Fruit fly (Drosophila melanogaster) whole organism, embryonic: ENCODE measurements around the gene CG8907.

Source experiments
- Adf1 ChIP-seq: fragments of 200-800 bp; sonication (Bioruptor generic); IDR thresholded peaks from 2 replicates; pipeline ENCODE4 v1.3.6; 2022; ENCODE audit warnings: missing biosample characterization, missing genetic modification characterization
- Atf6 ChIP-seq: fragments of 200-800 bp; sonication (Bioruptor generic); IDR thresholded peaks from 2 replicates; pipeline ENCODE4 v1.3.6; 2022; ENCODE audit warnings: missing biosample characterization, missing genetic modification characterization
- CG10267 ChIP-seq: fragments of 200-800 bp; sonication (Bioruptor generic); optimal IDR thresholded peaks from 2 replicates; lab custom pipeline; 2018; ENCODE audit warnings: missing biosample characterization, mild to moderate bottlenecking, missing genetic modification characterization, moderate library complexity
- CG10462 ChIP-seq: fragments of 200-800 bp; sonication (Bioruptor generic); optimal IDR thresholded peaks from 2 replicates; lab custom pipeline; 2016; ENCODE audit warnings: missing biosample characterization, missing genetic modification characterization
- CG11456 ChIP-seq: fragments of 200-800 bp; sonication (Bioruptor generic); IDR thresholded peaks from 3 replicates; pipeline ENCODE4 v1.3.6; 2022; ENCODE audit warnings: missing biosample characterization, missing genetic modification characterization
- CG11695 ChIP-seq: fragments of 200-800 bp; sonication (Bioruptor generic); IDR thresholded peaks from 3 replicates; pipeline ENCODE4 v1.3.6; 2022; ENCODE audit warnings: missing biosample characterization, missing genetic modification characterization
- CG15269 ChIP-seq: fragments of 200-800 bp; sonication (Bioruptor generic); optimal IDR thresholded peaks from 2 replicates; lab custom pipeline; 2018; ENCODE audit warnings: missing biosample characterization, mild to moderate bottlenecking, missing genetic modification characterization, moderate library complexity
- CG17328 ChIP-seq: fragments of 200-800 bp; sonication (Bioruptor generic); IDR thresholded peaks from 2 replicates; pipeline ENCODE4 v1.3.6; 2022; ENCODE audit warnings: missing biosample characterization, missing genetic modification characterization
- CG2120 ChIP-seq: fragments of 200-800 bp; sonication (Bioruptor generic); optimal IDR thresholded peaks from 3 replicates; lab custom pipeline; 2016; ENCODE audit warnings: missing biosample characterization, missing genetic modification characterization
- CG32772 ChIP-seq: fragments of 200-800 bp; sonication (Bioruptor generic); IDR thresholded peaks from 2 replicates; pipeline ENCODE4 v1.3.6; 2022; ENCODE audit warnings: missing biosample characterization, missing genetic modification characterization
- CG6791 ChIP-seq: fragments of 200-800 bp; sonication (Bioruptor generic); IDR thresholded peaks from 3 replicates; pipeline ENCODE4 v1.3.6; 2022; ENCODE audit warnings: missing biosample characterization, missing genetic modification characterization; ENCODE audit not compliant: partially characterized antibody
- CG7786 ChIP-seq: fragments of 200-800 bp; sonication (Bioruptor generic); optimal IDR thresholded peaks from 2 replicates; lab custom pipeline; 2016; ENCODE audit warnings: missing biosample characterization, missing genetic modification characterization
- CG8290 ChIP-seq, 3 experiments: fragments of 200-800 bp; sonication (Bioruptor generic); optimal IDR thresholded peaks; 2 replicates each; lab custom pipeline; 2016 to 2019; ENCODE audit warnings: missing biosample characterization in 3 of 3, missing genetic modification characterization in 3 of 3, mild to moderate bottlenecking in 2 of 3, moderate library complexity in 1 of 3
- CrebB ChIP-seq: fragments of 200-800 bp; sonication (Bioruptor generic); optimal IDR thresholded peaks from 3 replicates; lab custom pipeline; 2018; ENCODE audit warnings: missing biosample characterization, mild to moderate bottlenecking, missing genetic modification characterization
- Doc3 ChIP-seq: fragments of 200-800 bp; sonication (Bioruptor generic); IDR thresholded peaks from 3 replicates; pipeline ENCODE4 v1.3.6; 2022; ENCODE audit warnings: missing biosample characterization, missing genetic modification characterization; ENCODE audit not compliant: partially characterized antibody
- E2f1 ChIP-seq: fragments of 200-800 bp; sonication (Bioruptor generic); IDR thresholded peaks from 2 replicates; pipeline ENCODE4 v1.3.6; 2022; ENCODE audit warnings: missing biosample characterization, missing genetic modification characterization
- HLH4C ChIP-seq: fragments of 200-800 bp; sonication (Bioruptor generic); IDR thresholded peaks from 3 replicates; pipeline ENCODE4 v1.3.6; 2022; ENCODE audit warnings: missing biosample characterization, missing genetic modification characterization; ENCODE audit not compliant: partially characterized antibody
- Hr78 ChIP-seq, 2 experiments: fragments of 200-800 bp in 1 of 2; fragments of >200 bp in 1 of 2; sonication (Bioruptor generic) in 1 of 2; optimal IDR thresholded peaks; 2 replicates each; lab custom pipeline; 2017 to 2019; ENCODE audit warnings: missing biosample characterization in 2 of 2, missing genetic modification characterization in 2 of 2, mild to moderate bottlenecking in 1 of 2, moderate library complexity in 1 of 2
- Hsf ChIP-seq: fragments of 200-800 bp; sonication (Bioruptor generic); optimal IDR thresholded peaks from 3 replicates; lab custom pipeline; 2016; ENCODE audit warnings: missing biosample characterization, missing genetic modification characterization
- Med ChIP-seq: fragments of 200-800 bp; sonication (Bioruptor generic); peaks from one replicate; lab custom pipeline; 2016; ENCODE audit warnings: missing biosample characterization, missing genetic modification characterization, mild to moderate bottlenecking, inconsistent platforms, moderate library complexity
- Sox100B ChIP-seq: fragments of 200-800 bp; sonication (Bioruptor generic); optimal IDR thresholded peaks from 3 replicates; lab custom pipeline; 2018; ENCODE audit warnings: missing biosample characterization, mild to moderate bottlenecking, missing genetic modification characterization
- Sry-δ ChIP-seq: fragments of 200-800 bp; sonication (Bioruptor generic); optimal IDR thresholded peaks from 2 replicates; lab custom pipeline; 2016; ENCODE audit warnings: missing biosample characterization, missing genetic modification characterization
- Trl ChIP-seq, 3 experiments: fragments of >200 bp in 2 of 3; fragments of 200-800 bp in 1 of 3; sonication (Bioruptor generic) in 1 of 3; optimal IDR thresholded peaks; 2 replicates in 1 of 3; 3 replicates in 2 of 3; lab custom pipeline; 2016 to 2017; ENCODE audit warnings: missing biosample characterization in 1 of 3, missing genetic modification characterization in 1 of 3
- ase ChIP-seq: fragments of 200-800 bp; sonication (Bioruptor generic); IDR thresholded peaks from 3 replicates; pipeline ENCODE4 v1.3.6; 2022; ENCODE audit warnings: missing biosample characterization, missing genetic modification characterization
- cato ChIP-seq: fragments of 200-800 bp; sonication (Bioruptor generic); optimal IDR thresholded peaks from 2 replicates; lab custom pipeline; 2016; ENCODE audit warnings: missing biosample characterization, missing genetic modification characterization, borderline replicate concordance
- cg ChIP-seq: fragments of 200-800 bp; sonication (Bioruptor generic); optimal IDR thresholded peaks from 3 replicates; lab custom pipeline; 2019; ENCODE audit warnings: missing biosample characterization, mild to moderate bottlenecking, missing genetic modification characterization, moderate library complexity
- chinmo ChIP-seq: fragments of 200-800 bp; sonication (Bioruptor generic); IDR thresholded peaks from 4 replicates; pipeline ENCODE4 v1.3.6; 2022; ENCODE audit warnings: missing biosample characterization, missing genetic modification characterization; ENCODE audit not compliant: partially characterized antibody
- cwo ChIP-seq: fragments of 200-800 bp; sonication (Bioruptor generic); optimal IDR thresholded peaks from 3 replicates; lab custom pipeline; 2017; ENCODE audit warnings: missing biosample characterization, missing genetic modification characterization, mild to moderate bottlenecking, moderate library complexity, missing genetic modification reagents
- da ChIP-seq: fragments of 200-800 bp; sonication (Bioruptor generic); optimal IDR thresholded peaks from 2 replicates; lab custom pipeline; 2016; ENCODE audit warnings: missing biosample characterization, missing genetic modification characterization
- danr ChIP-seq: fragments of 200-800 bp; sonication (Bioruptor generic); IDR thresholded peaks from 2 replicates; pipeline ENCODE4 v1.3.6; 2022; ENCODE audit warnings: missing biosample characterization, missing genetic modification characterization
- ewg ChIP-seq: fragments of 200-800 bp; sonication (Bioruptor generic); optimal IDR thresholded peaks from 3 replicates; lab custom pipeline; 2017; ENCODE audit warnings: mild to moderate bottlenecking, missing biosample characterization, missing genetic modification reagents, missing genetic modification characterization
- ftz-f1 ChIP-seq: fragments of 200-800 bp; sonication (Bioruptor generic); optimal IDR thresholded peaks from 2 replicates; lab custom pipeline; 2016; ENCODE audit warnings: missing biosample characterization, missing genetic modification characterization
- hbn ChIP-seq: fragments of 200-800 bp; sonication (Bioruptor generic); IDR thresholded peaks from 2 replicates; pipeline ENCODE4 v1.3.6; 2022; ENCODE audit warnings: missing biosample characterization, missing genetic modification characterization; ENCODE audit not compliant: partially characterized antibody
- insv ChIP-seq, 2 experiments: fragments of 200-800 bp; sonication (Bioruptor generic); optimal IDR thresholded peaks; 3 replicates each; lab custom pipeline; 2016 to 2018; ENCODE audit warnings: missing biosample characterization in 2 of 2, missing genetic modification characterization in 2 of 2
- kah ChIP-seq: fragments of 200-800 bp; sonication (Bioruptor generic); optimal IDR thresholded peaks from 2 replicates; lab custom pipeline; 2018; ENCODE audit warnings: missing biosample characterization, mild to moderate bottlenecking, missing genetic modification characterization
- ken ChIP-seq: fragments of 200-800 bp; sonication (Bioruptor generic); IDR thresholded peaks from 3 replicates; pipeline ENCODE4 v1.3.6; 2022; ENCODE audit warnings: missing biosample characterization, missing genetic modification characterization
- lbe ChIP-seq: fragments of 200-800 bp; sonication (Bioruptor generic); optimal IDR thresholded peaks from 2 replicates; lab custom pipeline; 2016; ENCODE audit warnings: missing biosample characterization, mild to moderate bottlenecking, missing genetic modification characterization
- lilli ChIP-seq: fragments of 200-800 bp; sonication (Bioruptor generic); optimal IDR thresholded peaks from 3 replicates; lab custom pipeline; 2016; ENCODE audit warnings: missing biosample characterization, missing genetic modification characterization
- lov ChIP-seq, 2 experiments: fragments of 200-800 bp in 1 of 2; fragments of >200 bp in 1 of 2; sonication (Bioruptor generic) in 1 of 2; IDR thresholded peaks in 1 of 2; optimal IDR thresholded peaks in 1 of 2; 2 replicates in 1 of 2; 3 replicates in 1 of 2; pipeline versions ENCODE4 v1.3.6 to Lab custom; 2017 to 2022; ENCODE audit warnings: missing biosample characterization in 1 of 2, missing genetic modification characterization in 1 of 2
- mld ChIP-seq: fragments of 200-800 bp; sonication (Bioruptor generic); IDR thresholded peaks from 3 replicates; pipeline ENCODE4 v1.3.6; 2022; ENCODE audit warnings: missing biosample characterization, missing genetic modification characterization; ENCODE audit not compliant: partially characterized antibody
- org-1 ChIP-seq: fragments of 200-800 bp; sonication (Bioruptor generic); optimal IDR thresholded peaks from 2 replicates; lab custom pipeline; 2017; ENCODE audit warnings: missing biosample characterization, missing genetic modification characterization
- otp ChIP-seq: fragments of 200-800 bp; sonication (Bioruptor generic); IDR thresholded peaks from 3 replicates; pipeline ENCODE4, ENCODE4 v1.3.6; 2022; ENCODE audit warnings: missing biosample characterization, missing genetic modification characterization
- pum ChIP-seq: fragments of 200-800 bp; sonication (Bioruptor generic); optimal IDR thresholded peaks from 2 replicates; lab custom pipeline; 2016; ENCODE audit warnings: missing biosample characterization, missing genetic modification characterization
- sr ChIP-seq: fragments of 200-800 bp; sonication (Bioruptor generic); IDR thresholded peaks from 3 replicates; pipeline ENCODE4 v1.3.6; 2022; ENCODE audit warnings: missing biosample characterization, missing genetic modification characterization
- tgo ChIP-seq: fragments of 200-800 bp; sonication (Bioruptor generic); IDR thresholded peaks from 3 replicates; pipeline ENCODE4 v1.3.6; 2022; ENCODE audit warnings: missing biosample characterization, missing genetic modification characterization
- tin ChIP-seq: fragments of 200-800 bp; sonication (Bioruptor generic); optimal IDR thresholded peaks from 3 replicates; lab custom pipeline; 2016; ENCODE audit warnings: missing biosample characterization, missing genetic modification characterization
- toy ChIP-seq: fragments of 200-800 bp; sonication (Bioruptor generic); IDR thresholded peaks from 2 replicates; pipeline ENCODE4 v1.3.6; 2022; ENCODE audit warnings: missing biosample characterization, missing genetic modification characterization
- z ChIP-seq: fragments of 200-800 bp; sonication (Bioruptor generic); IDR thresholded peaks from 3 replicates; pipeline ENCODE4 v1.3.6; 2022; ENCODE audit warnings: missing biosample characterization, missing genetic modification characterization
- zfh2 ChIP-seq: fragments of 200-800 bp; sonication (Bioruptor generic); optimal IDR thresholded peaks from 2 replicates; lab custom pipeline; 2016; ENCODE audit warnings: missing biosample characterization, missing genetic modification characterization

The CG8907 gene

dm6 chr3R:17059811-17060169, 51.7 kb downstream of the CG8907 start (continued):
- TF ChIP-seq E2f1 = no peak
- TF ChIP-seq Adf1 (GFP tag; lab: Robert Waterston, UW) = peak; percentile 59
- TF ChIP-seq sr (GFP tag; lab: Robert Waterston, UW) = peak; percentile 93
- TF ChIP-seq Trl (optimal IDR thresholded peaks at IDR 0.05; lab: Kevin White, UChicago) = peak; percentile 30 to 57
- TF ChIP-seq Trl (GFP tag; optimal IDR thresholded peaks at IDR 0.05; lab: Kevin White, UChicago) = no peak
- peak; percentile 90 for TF ChIP-seq Med (GFP tag; lab: Kevin White, UChicago)
- TF ChIP-seq otp = 0 out of 3 replicates have a peak, but pooled peaks have one; percentile 25
- TF ChIP-seq ftz-f1 = peak; percentile 53
- TF ChIP-seq Sry-δ = no peak
- TF ChIP-seq mld (GFP tag; lab: Robert Waterston, UW) = no peak
- no peak for TF ChIP-seq kah (GFP tag; lab: Kevin White, UChicago)
- TF ChIP-seq z (GFP tag; lab: Robert Waterston, UW) = peak; percentile 55; the same call in 1 of the 3 replicates
- no peak for TF ChIP-seq tin (GFP tag; lab: Kevin White, UChicago)
- TF ChIP-seq CG11695 (GFP tag; lab: Robert Waterston, UW) = no peak
- no peak for TF ChIP-seq lbe (GFP tag; lab: Kevin White, UChicago)
- peak; percentile 88 for TF ChIP-seq cg
- TF ChIP-seq CG2120 (GFP tag; lab: Kevin White, UChicago) = no peak
- TF ChIP-seq zfh2 (GFP tag; lab: Kevin White, UChicago) = no peak
- peak; percentile 53; the same call in 1 of the 3 replicates for TF ChIP-seq CG11456 (GFP tag; lab: Robert Waterston, UW)
- TF ChIP-seq cwo = peak; percentile 6
- TF ChIP-seq ewg (GFP tag; lab: Kevin White, UChicago) = no peak
- no peak for TF ChIP-seq tgo (GFP tag; lab: Robert Waterston, UW)
- TF ChIP-seq Doc3 (GFP tag; lab: Robert Waterston, UW) = no peak
- peak; percentile 65; the same call in 1 of the 4 replicates for TF ChIP-seq chinmo (GFP tag; lab: Robert Waterston, UW)
- peak; percentile 47; the same call in 1 of the 2 replicates for TF ChIP-seq Atf6
- TF ChIP-seq CG8290 (GFP tag; optimal IDR thresholded peaks at IDR 0.05; lab: Kevin White, UChicago) = no peak
- peak in 1 of 2 experiments; percentile 53 for TF ChIP-seq CG8290 (tag; optimal IDR thresholded peaks at IDR 0.05; lab: Kevin White, UChicago)

- TF ChIP-seq hbn (GFP tag; lab: Robert Waterston, UW) = no peak
- peak; percentile 33 for TF ChIP-seq pum (GFP tag; lab: Kevin White, UChicago)
- TF ChIP-seq Med (GFP tag; lab: Kevin White, UChicago) = peak; percentile 61
- peak; percentile 33 for TF ChIP-seq Hsf (GFP tag; lab: Kevin White, UChicago)
- TF ChIP-seq Sox100B (GFP tag; lab: Kevin White, UChicago) = peak; percentile 78
- peak; percentile 39 for TF ChIP-seq CG15269 (tag; lab: Kevin White, UChicago)
- TF ChIP-seq toy (GFP tag; lab: Robert Waterston, UW) = no peak
- TF ChIP-seq CG7786 (GFP tag; lab: Kevin White, UChicago) = peak; percentile 19
- no peak for TF ChIP-seq da (GFP tag; lab: Kevin White, UChicago)
- peak; percentile 41 for TF ChIP-seq org-1 (GFP tag; lab: Kevin White, UChicago)
- TF ChIP-seq danr (GFP tag; lab: Robert Waterston, UW) = no peak
- no peak for TF ChIP-seq cg
- TF ChIP-seq lov (optimal IDR thresholded peaks at IDR 0.05; lab: Kevin White, UChicago) = no peak
- no peak for TF ChIP-seq lov (GFP tag; IDR thresholded peaks at IDR 0.05; lab: Robert Waterston, UW)
- peak; percentile 26 for TF ChIP-seq lilli (GFP tag; lab: Kevin White, UChicago)
- TF ChIP-seq CG32772 (GFP tag; lab: Robert Waterston, UW) = no peak; the same call in 1 of the 2 replicates
- TF ChIP-seq CG10267 (tag; lab: Kevin White, UChicago) = peak; percentile 38
- peak; percentile 17 for TF ChIP-seq CG10462
- TF ChIP-seq insv (GFP tag; optimal IDR thresholded peaks at IDR 0.05; lab: Kevin White, UChicago) = no peak
- peak in 1 of 2 experiments; percentile 5 for TF ChIP-seq Hr78 (GFP tag; optimal IDR thresholded peaks at IDR 0.05; lab: Kevin White, UChicago)
- no peak for TF ChIP-seq ase (GFP tag; lab: Robert Waterston, UW)
- no peak for TF ChIP-seq CG6791 (GFP tag; lab: Robert Waterston, UW)
- no peak for TF ChIP-seq ken (GFP tag; lab: Robert Waterston, UW)
- no peak for TF ChIP-seq HLH4C
- TF ChIP-seq cato (GFP tag; lab: Kevin White, UChicago) = no peak
- peak; percentile 21; the same call in 1 of the 2 replicates for TF ChIP-seq CG17328 (GFP tag; lab: Robert Waterston, UW)
- TF ChIP-seq tin (GFP tag; lab: Kevin White, UChicago) = peak; percentile 33
- TF ChIP-seq CrebB (tag; lab: Kevin White, UChicago) = no peak
Observed at dm6 chr3R:17060244-17060664, 52.2 kb downstream of the CG8907 start.
